Worm (Caenorhabditis elegans) whole organism, L4 larva: ENCODE measurements around the gene F35E12.6.

Source experiments
- R02D3.7 ChIP-seq: fragments of 150-350 bp; sonication (generic microtip); optimal IDR thresholded peaks from 3 replicates; lab custom pipeline; 2014; ENCODE audit warnings: missing biosample characterization, missing genetic modification characterization
- aly-2 ChIP-seq: sonication (generic microtip); optimal IDR thresholded peaks from 2 replicates; lab custom pipeline; 2018; ENCODE audit warnings: missing biosample characterization, missing genetic modification characterization
- attf-4 ChIP-seq: sonication (generic microtip); optimal IDR thresholded peaks from 3 replicates; lab custom pipeline; 2017; ENCODE audit warnings: missing biosample characterization, missing genetic modification characterization
- ces-1 ChIP-seq: fragments of 150-350 bp; sonication (generic microtip); optimal IDR thresholded peaks from 4 replicates; lab custom pipeline; 2014; ENCODE audit warnings: missing biosample characterization, missing genetic modification reagents, missing genetic modification characterization
- dpl-1 ChIP-seq: fragments of 150-350 bp; optimal IDR thresholded peaks from 2 replicates; lab custom pipeline; 2014; ENCODE audit warnings: missing biosample characterization, missing genetic modification reagents, missing genetic modification characterization
- hlh-11 ChIP-seq: fragments of 200-800 bp; sonication (Bioruptor generic); optimal IDR thresholded peaks from 2 replicates; lab custom pipeline; 2018; ENCODE audit warnings: mild to moderate bottlenecking, missing genetic modification characterization, missing compliant biosample characterization
- hmg-1.1 ChIP-seq: fragments of 200-800 bp; sonication (Bioruptor generic); IDR thresholded peaks from 2 replicates; pipeline ENCODE4 v1.3.6; 2022; ENCODE audit warnings: missing genetic modification reagents, missing genetic modification characterization, missing compliant biosample characterization
- mep-1 ChIP-seq: fragments of 150-350 bp; sonication (generic microtip); optimal IDR thresholded peaks from 3 replicates; lab custom pipeline; 2014; ENCODE audit warnings: missing biosample characterization, missing genetic modification characterization
- nhr-25 ChIP-seq: sonication (generic microtip); optimal IDR thresholded peaks from 2 replicates; lab custom pipeline; 2017; ENCODE audit warnings: missing genetic modification characterization, mild to moderate bottlenecking, missing compliant biosample characterization, antibody characterized with exemption, moderate library complexity, borderline replicate concordance; ENCODE audit not compliant: insufficient read depth
- zfp-3 ChIP-seq: fragments of 200-800 bp; sonication (Bioruptor generic); conservative IDR thresholded peaks from 2 replicates; pipeline ENCODE4 v1.3.6; 2022; ENCODE audit warnings: missing genetic modification reagents, missing genetic modification characterization, missing compliant biosample characterization

DNA sequence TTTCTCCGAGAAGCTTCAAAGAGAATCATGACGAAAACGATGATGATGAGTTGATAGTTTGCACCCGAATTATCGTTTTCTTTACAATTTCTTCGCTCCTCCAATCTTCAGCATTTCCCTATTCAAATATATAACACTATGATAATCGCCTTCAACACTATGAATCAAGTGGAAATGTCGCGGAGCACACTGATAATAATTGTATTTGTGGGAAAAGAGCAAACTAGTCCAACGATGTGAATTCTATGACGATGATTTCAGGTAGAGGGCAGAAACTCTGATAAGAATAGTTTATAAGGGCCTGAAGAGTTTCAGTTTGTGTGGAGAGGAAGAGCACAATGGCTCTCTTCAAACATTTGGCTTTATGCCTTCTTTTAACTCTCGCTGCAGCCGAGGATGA lies 19.5 kb downstream of the F35E12.6 start, which contains the start of gene T01D3.6:
- no peak for TF ChIP-seq ces-1 (GFP tag; lab: Kevin White, UChicago)
- peak; percentile 52 for TF ChIP-seq hlh-11 (tag; lab: Kevin White, UChicago)
- TF ChIP-seq aly-2 (tag; lab: Kevin White, UChicago): no peak
- TF ChIP-seq hmg-1.1 (GFP tag; lab: Robert Waterston, UW): no peak
- TF ChIP-seq nhr-25 (tag; lab: Kevin White, UChicago): no peak
- TF ChIP-seq zfp-3 (GFP tag; lab: Robert Waterston, UW): no peak
- no peak for TF ChIP-seq R02D3.7
- TF ChIP-seq dpl-1 (GFP tag; lab: Kevin White, UChicago): no peak
- TF ChIP-seq attf-4 (tag; lab: Kevin White, UChicago): no peak
- no peak for TF ChIP-seq mep-1 (tag; lab: Kevin White, UChicago)
